Fruit fly (Drosophila melanogaster) whole organism, adult: ENCODE results near the gene h-cup.

Experiments
- CG7045 ChIP-seq: fragments of 200-800 bp; sonication (Bioruptor generic); optimal IDR thresholded peaks from 2 replicates; lab custom pipeline; 2017; ENCODE audit warnings: missing biosample characterization, mild to moderate bottlenecking, missing genetic modification characterization
- Clk ChIP-seq: fragments of 200-800 bp; sonication (Bioruptor generic); optimal IDR thresholded peaks from 2 replicates; lab custom pipeline; 2017; ENCODE audit warnings: missing biosample characterization, missing genetic modification characterization

- no peak for TF ChIP-seq Clk (GFP tag; lab: Kevin White, UChicago)
- no peak for TF ChIP-seq CG7045 (GFP tag; lab: Kevin White, UChicago)
These were observed 24.3 kb upstream of the h-cup start, which contains the start of gene CG6125 for dm6 chr3R:15407020-15407501.
